Worm (Caenorhabditis elegans) whole organism, young adult: Measurements from ENCODE around the gene T21E8.6.

Experiments used
- C06A6.2 ChIP-seq: fragments of 200-800 bp; sonication (Bioruptor generic); conservative IDR thresholded peaks from 2 replicates; pipeline ENCODE4 v1.3.6; 2022; ENCODE audit warnings: missing genetic modification characterization, missing compliant biosample characterization
- T07F8.4 ChIP-seq: sonication (generic microtip); optimal IDR thresholded peaks from 2 replicates; lab custom pipeline; 2016; ENCODE audit warnings: mild to moderate bottlenecking, missing genetic modification characterization, moderate library complexity, missing compliant biosample characterization
- bed-2 ChIP-seq: fragments of 200-800 bp; sonication (Bioruptor generic); IDR thresholded peaks from 2 replicates; pipeline ENCODE4 v1.3.6; 2022; ENCODE audit warnings: missing genetic modification reagents, missing genetic modification characterization, missing compliant biosample characterization
- hmg-20 ChIP-seq: fragments of 200-800 bp; sonication (Bioruptor generic); IDR thresholded peaks from 2 replicates; pipeline ENCODE4 v1.3.6; 2022; ENCODE audit warnings: missing genetic modification reagents, missing genetic modification characterization, missing compliant biosample characterization
- madf-10 ChIP-seq: sonication (generic microtip); optimal IDR thresholded peaks from 2 replicates; lab custom pipeline; 2016; ENCODE audit warnings: mild to moderate bottlenecking, missing genetic modification characterization, missing compliant biosample characterization
- nfya-1 ChIP-seq: sonication (generic microtip); optimal IDR thresholded peaks from 2 replicates; lab custom pipeline; 2017; ENCODE audit warnings: antibody characterized with exemption, missing compliant biosample characterization, missing genetic modification characterization, borderline replicate concordance; ENCODE audit not compliant: insufficient read depth
- rcor-1 ChIP-seq: fragments of 200-800 bp; sonication (Bioruptor generic); IDR thresholded peaks from 2 replicates; pipeline ENCODE4 v1.3.6; 2022; ENCODE audit warnings: missing genetic modification reagents, missing genetic modification characterization, missing compliant biosample characterization
- snpc-1.1 ChIP-seq: sonication (generic microtip); optimal IDR thresholded peaks from 2 replicates; lab custom pipeline; 2017; ENCODE audit warnings: missing genetic modification characterization, mild to moderate bottlenecking, missing compliant biosample characterization, antibody characterized with exemption, moderate library complexity, missing genotype, missing genetic modification reagents; ENCODE audit not compliant: insufficient read depth
- snpc-1.3 ChIP-seq: sonication (generic microtip); optimal IDR thresholded peaks from 2 replicates; lab custom pipeline; 2017; ENCODE audit warnings: missing genetic modification characterization, mild to moderate bottlenecking, missing compliant biosample characterization, antibody characterized with exemption, moderate library complexity, missing genotype, missing genetic modification reagents; ENCODE audit not compliant: insufficient read depth
- snpc-4 ChIP-seq, 5 experiments: fragments of 150-350 bp in 1 of 5; sonication (generic microtip) in 4 of 5; optimal IDR thresholded peaks; 2 replicates each; lab custom pipeline; 2014 to 2018; ENCODE audit warnings: missing genetic modification characterization in 5 of 5, missing biosample characterization in 3 of 5, antibody characterized with exemption in 2 of 5, mild to moderate bottlenecking in 2 of 5, missing compliant biosample characterization in 2 of 5, missing genotype in 2 of 5, moderate library complexity in 2 of 5, missing genetic modification reagents in 1 of 5
- unc-130 ChIP-seq: sonication (generic microtip); optimal IDR thresholded peaks from 2 replicates; lab custom pipeline; 2016; ENCODE audit warnings: missing genetic modification reagents, missing genetic modification characterization, missing compliant biosample characterization
- xnd-1 ChIP-seq: sonication (generic microtip); optimal IDR thresholded peaks from 2 replicates; lab custom pipeline; 2016; ENCODE audit warnings: missing genotype, missing genetic modification reagents, missing genetic modification characterization, missing compliant biosample characterization

ce11 chrX:10885872-10886271, 3.8 kb downstream of the T21E8.6 start, which contains the start of gene T21E8.5:
- TF ChIP-seq hmg-20 (GFP tag; lab: Robert Waterston, UW) (no peak), madf-10 (tag; lab: Kevin White, UChicago) (no peak), C06A6.2 (GFP tag; lab: Robert Waterston, UW) (no peak), snpc-4 (GFP tag; optimal IDR thresholded peaks at IDR 0.05; lab: Kevin White, UChicago) (no peak), snpc-4 (tag; optimal IDR thresholded peaks at IDR 0.05; lab: Kevin White, UChicago) (no peak), nfya-1 (no peak), snpc-1.3 (tag; lab: Kevin White, UChicago) (no peak), snpc-1.1 (tag; lab: Kevin White, UChicago) (no peak), xnd-1 (no peak), rcor-1 (GFP tag; lab: Robert Waterston, UW) (no peak), T07F8.4 (tag; lab: Kevin White, UChicago) (no peak), bed-2 (no peak), unc-130 (GFP tag; lab: Kevin White, UChicago) (no peak)
